Fruit fly (Drosophila melanogaster) Kc167 (cell line): ENCODE results near the gene Eig71Ea.

Experiments used
- Myc ChIP-seq: fragments of >200 bp; optimal IDR thresholded peaks from 2 replicates; lab custom pipeline; 2017; ENCODE audit warnings: missing external identifiers
- Sin3A ChIP-seq: fragments of >200 bp; optimal IDR thresholded peaks from 2 replicates; lab custom pipeline; 2018; ENCODE audit warnings: missing external identifiers
- insv ChIP-seq: fragments of >200 bp; optimal IDR thresholded peaks from 3 replicates; lab custom pipeline; 2018; ENCODE audit warnings: missing external identifiers
- psq ChIP-seq: fragments of >200 bp; optimal IDR thresholded peaks from 2 replicates; lab custom pipeline; 2017; ENCODE audit warnings: missing external identifiers
- ttk ChIP-seq: sonication (Bioruptor generic); optimal IDR thresholded peaks from 2 replicates; lab custom pipeline; 2017; ENCODE audit warnings: missing external identifiers

- no peak for TF ChIP-seq psq (lab: Kevin White, UChicago)
- no peak for TF ChIP-seq Sin3A (lab: Kevin White, UChicago)
- TF ChIP-seq insv (lab: Kevin White, UChicago): no peak
- no peak for TF ChIP-seq Myc
- TF ChIP-seq ttk (lab: Kevin White, UChicago): no peak
Observed at dm6 chr3L:15637618-15638017, 11.8 kb downstream of the Eig71Ea start.
